Worm (Caenorhabditis elegans): ENCODE results near the gene srt-42.

DNA sequence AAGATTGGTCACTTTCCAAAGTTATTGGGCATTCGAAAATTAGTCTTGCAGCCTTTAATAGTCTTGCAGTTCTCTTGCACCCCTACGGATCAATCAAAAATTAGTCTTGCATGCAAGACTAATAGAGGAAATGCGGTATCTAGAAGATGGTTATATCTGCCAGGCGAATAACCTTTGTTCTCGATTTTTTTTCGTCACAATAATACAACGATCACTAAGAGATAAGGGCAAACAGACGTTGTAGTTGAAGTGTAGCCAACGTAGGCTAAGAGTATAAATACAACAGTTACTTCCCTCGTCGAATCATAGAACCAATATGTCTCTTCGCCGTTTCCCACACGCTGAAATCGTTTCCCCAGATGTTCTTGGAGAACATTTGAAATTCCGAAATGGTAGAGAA lies 34.5 kb downstream of the srt-42 start, which contains the start of gene T10B5.8:
- TF ChIP-seq zag-1 (tag; optimal IDR thresholded peaks at IDR 0.05), result no peak
- no peak for TF ChIP-seq unc-39 (tag; optimal IDR thresholded peaks at IDR 0.05)
- no peak for TF ChIP-seq nhr-77 (tag; optimal IDR thresholded peaks at IDR 0.05)
- TF ChIP-seq ztf-11 (tag; optimal IDR thresholded peaks at IDR 0.05), result no peak
- TF ChIP-seq mdl-1 (tag; optimal IDR thresholded peaks at IDR 0.05), result no peak
- no peak for TF ChIP-seq skn-1 (tag; optimal IDR thresholded peaks at IDR 0.05)
- TF ChIP-seq nhr-237 (tag; optimal IDR thresholded peaks at IDR 0.05), result no peak
- TF ChIP-seq nhr-11 (tag; optimal IDR thresholded peaks at IDR 0.05), result no peak
- no peak for TF ChIP-seq ztf-4 (tag; optimal IDR thresholded peaks at IDR 0.05)
- TF ChIP-seq pha-4 (tag; optimal IDR thresholded peaks at IDR 0.05), result no peak
- no peak for TF ChIP-seq ceh-9 (tag; optimal IDR thresholded peaks at IDR 0.05)
- TF ChIP-seq aly-2 (tag; optimal IDR thresholded peaks at IDR 0.05), result no peak
- no peak for TF ChIP-seq unc-62 (GFP tag; optimal IDR thresholded peaks at IDR 0.05)
- no peak for TF ChIP-seq snpc-4 (tag; optimal IDR thresholded peaks at IDR 0.05)
